Worm (Caenorhabditis elegans): Measurements from ENCODE around the gene lin-36.

Gene lin-36

DNA sequence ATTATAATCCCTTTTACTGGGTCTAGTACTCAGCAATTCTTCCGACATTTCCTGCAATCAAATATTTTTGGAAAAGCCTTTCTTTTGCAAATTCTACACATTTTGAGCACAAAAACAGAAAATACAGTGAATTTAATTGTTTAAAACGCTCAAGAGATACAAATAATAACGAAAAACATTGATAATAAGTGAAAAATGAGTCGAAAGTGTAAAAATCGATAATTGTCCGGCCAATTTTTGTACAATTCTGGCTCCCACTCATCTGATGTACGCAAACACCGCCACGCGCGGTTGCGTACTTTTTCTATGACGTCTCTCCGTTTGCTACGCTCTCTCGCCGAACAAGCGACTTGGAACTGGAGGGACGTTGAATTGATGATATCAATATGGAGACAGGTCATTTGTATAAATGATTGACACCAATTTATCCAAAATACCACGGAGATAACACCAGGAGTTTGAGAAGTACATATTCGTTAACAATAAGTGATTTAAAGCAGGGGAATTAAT is at the start of gene lin-36:
lin-36 (minus strand) TSS at position 51 of the 510 bp plus-strand sequence.
- TF ChIP-seq sea-1 (GFP tag; conservative IDR thresholded peaks at IDR 0.05) (0 out of 2 replicates have a peak, but pooled peaks have one; percentile 11), B0310.2 (tag; optimal IDR thresholded peaks at IDR 0.05) (no peak), hmbx-1 (tag; optimal IDR thresholded peaks at IDR 0.05) (no peak), ceh-13 (GFP tag; optimal IDR thresholded peaks at IDR 0.05) (no peak), scrt-1 (GFP tag; IDR thresholded peaks at IDR 0.05) (no peak), ets-7 (tag; optimal IDR thresholded peaks at IDR 0.05) (no peak), ceh-36 (tag; optimal IDR thresholded peaks at IDR 0.05) (no peak), hnd-1 (tag; optimal IDR thresholded peaks at IDR 0.05) (no peak), flt-1 (GFP tag; IDR thresholded peaks at IDR 0.05) (no peak), hmg-4 (GFP tag; optimal IDR thresholded peaks at IDR 0.05) (peak; percentile 26), tbx-37 (GFP tag; conservative IDR thresholded peaks at IDR 0.05) (no peak), ama-1 (optimal IDR thresholded peaks at IDR 0.05) (no peak), F13C5.2 (tag; optimal IDR thresholded peaks at IDR 0.05) (peak; percentile 78), pes-1 (GFP tag; IDR thresholded peaks at IDR 0.05) (peak; percentile 57; the same call in 1 of the 2 replicates), aly-1 (tag; optimal IDR thresholded peaks at IDR 0.05) (no peak), tra-4 (tag; optimal IDR thresholded peaks at IDR 0.05) (no peak), tbx-11 (GFP tag; IDR thresholded peaks at IDR 0.05) (no peak)

DNA sequence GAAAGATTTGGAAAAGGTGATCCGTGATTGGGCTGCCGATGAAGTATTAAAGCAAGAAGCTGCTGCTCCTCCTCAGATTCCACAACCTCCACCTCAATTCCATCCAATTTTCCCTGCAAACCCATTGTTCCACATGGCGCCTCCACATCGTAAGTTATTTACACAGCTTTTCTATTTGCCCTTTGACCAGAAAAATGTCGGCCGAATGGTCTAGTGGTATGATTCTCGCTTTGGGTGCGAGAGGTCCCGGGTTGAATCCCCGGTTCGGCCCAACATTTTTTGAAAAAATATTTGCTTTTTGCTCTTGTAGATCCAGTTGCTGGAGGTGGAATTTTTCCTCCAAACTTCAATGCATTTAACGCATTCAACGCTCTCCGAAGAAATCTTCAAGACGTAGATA is 48.5 kb upstream of the lin-36 start:
- TF ChIP-seq ets-7 (tag; optimal IDR thresholded peaks at IDR 0.05) (no peak), hnd-1 (tag; optimal IDR thresholded peaks at IDR 0.05) (no peak), tbx-11 (GFP tag; IDR thresholded peaks at IDR 0.05) (no peak), F13C5.2 (tag; optimal IDR thresholded peaks at IDR 0.05) (no peak), scrt-1 (GFP tag; IDR thresholded peaks at IDR 0.05) (0 out of 2 replicates have a peak, but pooled peaks have one; percentile 8), tbx-37 (GFP tag; conservative IDR thresholded peaks at IDR 0.05) (no peak)

DNA sequence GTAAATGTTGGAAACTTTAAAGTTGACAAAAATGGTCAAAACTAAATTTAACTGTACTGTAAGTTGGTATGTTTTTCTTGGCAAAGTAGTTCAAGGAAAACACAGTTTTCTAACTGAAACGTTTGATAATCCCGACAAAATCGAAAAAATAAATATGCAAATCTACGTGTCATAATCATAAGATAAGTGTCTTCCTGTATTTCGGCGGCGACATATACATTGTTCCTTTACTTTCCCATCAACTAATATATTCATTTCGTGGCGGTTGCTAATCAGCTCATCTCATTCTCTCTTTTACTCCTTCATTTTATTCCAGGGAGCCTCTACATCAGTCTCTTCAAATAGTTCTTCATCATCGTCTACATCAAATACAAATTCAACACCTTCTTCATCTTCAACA is 47.1 kb upstream of the lin-36 start:
- TF ChIP-seq B0310.2 (tag; optimal IDR thresholded peaks at IDR 0.05) (no peak), ceh-36 (tag; optimal IDR thresholded peaks at IDR 0.05) (no peak), hmg-4 (GFP tag; optimal IDR thresholded peaks at IDR 0.05) (no peak), ets-7 (tag; optimal IDR thresholded peaks at IDR 0.05) (no peak), pes-1 (GFP tag; IDR thresholded peaks at IDR 0.05) (no peak), tra-4 (tag; optimal IDR thresholded peaks at IDR 0.05) (no peak), hmbx-1 (tag; optimal IDR thresholded peaks at IDR 0.05) (no peak), ceh-13 (GFP tag; optimal IDR thresholded peaks at IDR 0.05) (no peak), scrt-1 (GFP tag; IDR thresholded peaks at IDR 0.05) (no peak), tbx-11 (GFP tag; IDR thresholded peaks at IDR 0.05) (no peak), hnd-1 (tag; optimal IDR thresholded peaks at IDR 0.05) (no peak), ama-1 (optimal IDR thresholded peaks at IDR 0.05) (no peak), sea-1 (GFP tag; conservative IDR thresholded peaks at IDR 0.05) (no peak), aly-1 (tag; optimal IDR thresholded peaks at IDR 0.05) (no peak), F13C5.2 (tag; optimal IDR thresholded peaks at IDR 0.05) (no peak), flt-1 (GFP tag; IDR thresholded peaks at IDR 0.05) (no peak), tbx-37 (GFP tag; conservative IDR thresholded peaks at IDR 0.05) (no peak)

ce11 chrIII:8066989-8067388 is 46.3 kb upstream of the lin-36 start, which contains the start of gene pros-1:
pros-1 (plus strand) TSS chrIII:8067289.
- TF ChIP-seq sea-1 (GFP tag; conservative IDR thresholded peaks at IDR 0.05) (no peak), pes-1 (GFP tag; IDR thresholded peaks at IDR 0.05) (no peak), tbx-37 (GFP tag; conservative IDR thresholded peaks at IDR 0.05) (no peak), F13C5.2 (tag; optimal IDR thresholded peaks at IDR 0.05) (no peak), tra-4 (tag; optimal IDR thresholded peaks at IDR 0.05) (no peak), aly-1 (tag; optimal IDR thresholded peaks at IDR 0.05) (no peak), B0310.2 (tag; optimal IDR thresholded peaks at IDR 0.05) (no peak), hmg-4 (GFP tag; optimal IDR thresholded peaks at IDR 0.05) (no peak), ceh-36 (tag; optimal IDR thresholded peaks at IDR 0.05) (no peak)

DNA sequence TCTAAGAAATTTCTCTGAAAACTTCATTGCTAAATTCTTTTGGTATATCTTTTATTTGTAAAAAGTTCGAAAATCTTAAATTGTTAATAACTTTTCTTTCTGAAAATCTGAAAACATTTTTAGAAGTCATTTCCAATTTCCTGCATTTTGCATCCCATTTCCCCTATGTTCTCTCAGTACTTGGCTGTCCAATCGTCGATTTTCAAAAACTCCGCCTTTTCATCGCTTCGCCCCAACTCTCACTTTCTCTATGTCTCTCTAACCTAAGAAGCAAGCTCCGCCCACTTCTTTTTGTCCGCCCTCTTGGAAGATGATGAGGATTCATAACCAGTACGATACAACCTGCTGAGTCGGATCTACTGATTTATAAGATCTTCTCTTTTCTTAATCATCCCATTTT is 44.4 kb upstream of the lin-36 start:
- no peak for TF ChIP-seq sea-1 (GFP tag; conservative IDR thresholded peaks at IDR 0.05)
- no peak for TF ChIP-seq tbx-37 (GFP tag; conservative IDR thresholded peaks at IDR 0.05)
- no peak for TF ChIP-seq ceh-13 (GFP tag; optimal IDR thresholded peaks at IDR 0.05)
- TF ChIP-seq pes-1 (GFP tag; IDR thresholded peaks at IDR 0.05): no peak
- no peak for TF ChIP-seq F13C5.2 (tag; optimal IDR thresholded peaks at IDR 0.05)
- no peak for TF ChIP-seq tra-4 (tag; optimal IDR thresholded peaks at IDR 0.05)
- TF ChIP-seq hnd-1 (tag; optimal IDR thresholded peaks at IDR 0.05): no peak
- TF ChIP-seq ceh-36 (tag; optimal IDR thresholded peaks at IDR 0.05): no peak
- TF ChIP-seq scrt-1 (GFP tag; IDR thresholded peaks at IDR 0.05): no peak
- no peak for TF ChIP-seq hmg-4 (GFP tag; optimal IDR thresholded peaks at IDR 0.05)
- TF ChIP-seq ets-7 (tag; optimal IDR thresholded peaks at IDR 0.05): no peak

- no peak for TF ChIP-seq aly-1 (tag; optimal IDR thresholded peaks at IDR 0.05)
- TF ChIP-seq ceh-13 (GFP tag; optimal IDR thresholded peaks at IDR 0.05): no peak
- no peak for TF ChIP-seq hmg-4 (GFP tag; optimal IDR thresholded peaks at IDR 0.05)
- TF ChIP-seq scrt-1 (GFP tag; IDR thresholded peaks at IDR 0.05): no peak
- no peak for TF ChIP-seq pes-1 (GFP tag; IDR thresholded peaks at IDR 0.05)
- no peak for TF ChIP-seq hnd-1 (tag; optimal IDR thresholded peaks at IDR 0.05)
- no peak for TF ChIP-seq ceh-36 (tag; optimal IDR thresholded peaks at IDR 0.05)
- TF ChIP-seq ama-1 (optimal IDR thresholded peaks at IDR 0.05): no peak
- no peak for TF ChIP-seq flt-1 (GFP tag; IDR thresholded peaks at IDR 0.05)
- no peak for TF ChIP-seq B0310.2 (tag; optimal IDR thresholded peaks at IDR 0.05)
- TF ChIP-seq tra-4 (tag; optimal IDR thresholded peaks at IDR 0.05): no peak
- no peak for TF ChIP-seq tbx-11 (GFP tag; IDR thresholded peaks at IDR 0.05)
Measured at ce11 chrIII:8063659-8064058, 43.0 kb upstream of the lin-36 start.

DNA sequence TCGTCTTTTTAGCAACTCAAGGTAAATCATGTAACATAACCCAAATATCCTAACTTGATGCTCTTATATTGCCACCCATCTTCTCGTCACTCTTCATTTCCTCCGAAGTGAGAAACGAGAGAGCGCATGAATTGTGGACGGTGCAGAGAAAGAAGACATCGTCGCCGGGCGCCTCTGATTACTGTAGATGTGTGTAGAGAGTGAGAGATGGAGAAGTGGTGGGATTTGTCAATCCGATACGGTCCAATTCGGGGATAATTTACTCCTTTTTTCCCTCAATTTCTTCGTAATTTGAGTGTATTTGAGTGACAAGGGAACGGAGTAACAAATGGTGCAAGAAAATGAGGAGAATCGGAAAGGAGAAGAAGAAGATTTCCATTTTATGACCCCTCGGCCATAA is 40.4 kb upstream of the lin-36 start:
- TF ChIP-seq hmbx-1 (tag; optimal IDR thresholded peaks at IDR 0.05): no peak
- TF ChIP-seq B0310.2 (tag; optimal IDR thresholded peaks at IDR 0.05): no peak

- TF ChIP-seq hnd-1 (tag; optimal IDR thresholded peaks at IDR 0.05) (no peak), tra-4 (tag; optimal IDR thresholded peaks at IDR 0.05) (no peak), F13C5.2 (tag; optimal IDR thresholded peaks at IDR 0.05) (no peak)
Measured at ce11 chrIII:8051838-8052237, 31.2 kb upstream of the lin-36 start.
